Worm (Caenorhabditis elegans) whole organism, young adult: ENCODE results near the gene C35D6.13.

Experiments
- B0019.2 ChIP-seq: fragments of 200-800 bp; sonication (Bioruptor generic); conservative IDR thresholded peaks from 2 replicates; pipeline ENCODE4 v1.3.6; 2022; ENCODE audit warnings: missing genetic modification reagents, missing genetic modification characterization, missing compliant biosample characterization
- T07F8.4 ChIP-seq: sonication (generic microtip); optimal IDR thresholded peaks from 2 replicates; lab custom pipeline; 2016; ENCODE audit warnings: mild to moderate bottlenecking, missing genetic modification characterization, moderate library complexity, missing compliant biosample characterization
- T26A5.8 ChIP-seq: sonication (generic microtip); optimal IDR thresholded peaks from 2 replicates; lab custom pipeline; 2016; ENCODE audit warnings: missing genetic modification characterization, missing compliant biosample characterization
- ceh-79 ChIP-seq: sonication (generic microtip); optimal IDR thresholded peaks from 2 replicates; lab custom pipeline; 2017; ENCODE audit warnings: mild to moderate bottlenecking, missing genetic modification characterization, missing compliant biosample characterization
- fkh-3 ChIP-seq: sonication (generic microtip); optimal IDR thresholded peaks from 2 replicates; lab custom pipeline; 2016; ENCODE audit warnings: mild to moderate bottlenecking, missing genetic modification characterization, missing compliant biosample characterization
- lag-1 ChIP-seq: fragments of 200-800 bp; sonication (Bioruptor generic); IDR thresholded peaks from 2 replicates; pipeline ENCODE4 v1.3.6; 2022; ENCODE audit warnings: missing genetic modification reagents, missing genetic modification characterization, missing compliant biosample characterization
- lin-54 ChIP-seq: fragments of 200-800 bp; sonication (Bioruptor generic); optimal IDR thresholded peaks from 2 replicates; lab custom pipeline; 2018; ENCODE audit warnings: mild to moderate bottlenecking, missing genetic modification characterization, missing compliant biosample characterization
- madf-10 ChIP-seq: sonication (generic microtip); optimal IDR thresholded peaks from 2 replicates; lab custom pipeline; 2016; ENCODE audit warnings: mild to moderate bottlenecking, missing genetic modification characterization, missing compliant biosample characterization
- sptf-2 ChIP-seq: fragments of 200-800 bp; sonication (Bioruptor generic); optimal IDR thresholded peaks from 2 replicates; lab custom pipeline; 2018; ENCODE audit warnings: mild to moderate bottlenecking, missing genetic modification characterization, missing compliant biosample characterization
- unc-62 ChIP-seq: fragments of 150-350 bp; optimal IDR thresholded peaks from 2 replicates; lab custom pipeline; 2014; ENCODE audit warnings: missing biosample characterization, missing genetic modification reagents, missing genetic modification characterization
- ztf-25 ChIP-seq: fragments of 200-800 bp; sonication (Bioruptor generic); IDR thresholded peaks from 2 replicates; pipeline ENCODE4 v1.3.6; 2022; ENCODE audit warnings: missing genetic modification reagents, missing genetic modification characterization, missing compliant biosample characterization

- TF ChIP-seq unc-62 (GFP tag; lab: Kevin White, UChicago) (no peak), lin-54 (GFP tag; lab: Kevin White, UChicago) (no peak), B0019.2 (GFP tag; lab: Robert Waterston, UW) (no peak), lag-1 (GFP tag; lab: Robert Waterston, UW) (no peak), T07F8.4 (no peak), fkh-3 (no peak), ceh-79 (tag; lab: Kevin White, UChicago) (no peak), ztf-25 (no peak), T26A5.8 (no peak), sptf-2 (GFP tag; lab: Kevin White, UChicago) (no peak), madf-10 (no peak)
Measured at ce11 chrIV:16323373-16323772, 13.4 kb upstream of the C35D6.13 start, which contains the start of gene srz-104.
